Fruit fly (Drosophila melanogaster): Measurements from ENCODE around the gene CG31546.

CG31546 gene

dm6 chr3R:5606477-5606876 is 28.9 kb downstream of the CG31546 start, which contains the start of gene asl (continued):
- peak; percentile 63 for TF ChIP-seq CG12155 (GFP tag; optimal IDR thresholded peaks at IDR 0.05)
- peak; percentile 83 for TF ChIP-seq CG17361 (GFP tag; IDR thresholded peaks at IDR 0.05)
- TF ChIP-seq hb (GFP tag; IDR thresholded peaks at IDR 0.05; ENCODE audit: partially characterized antibody), result no peak
- TF ChIP-seq Doc3 (GFP tag; IDR thresholded peaks at IDR 0.05; ENCODE audit: partially characterized antibody), result no peak
- no peak for TF ChIP-seq CG10565 (GFP tag; optimal IDR thresholded peaks at IDR 0.05)
- peak; percentile 31; the same call in 1 of the 2 replicates for TF ChIP-seq Dref (GFP tag; IDR thresholded peaks at IDR 0.05)
- 0 out of 3 replicates have a peak, but pooled peaks have one; percentile 44 for TF ChIP-seq ci (GFP tag; IDR thresholded peaks at IDR 0.05)
- peak; percentile 42 for TF ChIP-seq Sry-δ (GFP tag; optimal IDR thresholded peaks at IDR 0.05)
- peak; percentile 56 for TF ChIP-seq Camta (GFP tag; optimal IDR thresholded peaks at IDR 0.05)
- no peak for TF ChIP-seq gsb (GFP tag; IDR thresholded peaks at IDR 0.05)
- peak; percentile 16 for TF ChIP-seq vfl (GFP tag; optimal IDR thresholded peaks at IDR 0.05)
- peak; percentile 49 for TF ChIP-seq CG1233 (GFP tag; optimal IDR thresholded peaks at IDR 0.05)
- TF ChIP-seq Dp (GFP tag; optimal IDR thresholded peaks at IDR 0.05), result peak; percentile 84
- peak; percentile 59 for TF ChIP-seq Lhr (GFP tag; optimal IDR thresholded peaks at IDR 0.05)
- TF ChIP-seq tin (GFP tag; optimal IDR thresholded peaks at IDR 0.05), result peak; percentile 58
- TF ChIP-seq wdn (GFP tag; IDR thresholded peaks at IDR 0.05), result no peak
- TF ChIP-seq Fer1 (GFP tag; optimal IDR thresholded peaks at IDR 0.05), result peak; percentile 68
- peak; percentile 48 for TF ChIP-seq nom (GFP tag; optimal IDR thresholded peaks at IDR 0.05)
- peak; percentile 55; the same call in 1 of the 3 replicates for TF ChIP-seq ase (GFP tag; IDR thresholded peaks at IDR 0.05)
- peak; percentile 46 for TF ChIP-seq CG9437 (GFP tag; optimal IDR thresholded peaks at IDR 0.05)
- TF ChIP-seq CG3163 (GFP tag; optimal IDR thresholded peaks at IDR 0.05), result peak; percentile 24
- no peak for TF ChIP-seq mld (GFP tag; IDR thresholded peaks at IDR 0.05; ENCODE audit: partially characterized antibody)
- no peak for TF ChIP-seq mirr (GFP tag; optimal IDR thresholded peaks at IDR 0.05)
- no peak for TF ChIP-seq CG15269 (tag; optimal IDR thresholded peaks at IDR 0.05)
- TF ChIP-seq Fer2 (tag; optimal IDR thresholded peaks at IDR 0.05), result peak; percentile 43
- TF ChIP-seq CG2120 (GFP tag; optimal IDR thresholded peaks at IDR 0.05), result peak; percentile 71
- peak; percentile 79 for TF ChIP-seq CG13424 (tag; optimal IDR thresholded peaks at IDR 0.05)
- TF ChIP-seq CG10274 (GFP tag; optimal IDR thresholded peaks at IDR 0.05), result no peak
- peak; percentile 22 for TF ChIP-seq CG7786 (GFP tag; optimal IDR thresholded peaks at IDR 0.05)
- peak; percentile 37; the same call in 1 of the 3 replicates for TF ChIP-seq CG14050 (GFP tag; IDR thresholded peaks at IDR 0.05)
- peak; percentile 32 for TF ChIP-seq Atf-2 (GFP tag; optimal IDR thresholded peaks at IDR 0.05)
- no peak for TF ChIP-seq sna (GFP tag; IDR thresholded peaks at IDR 0.05; ENCODE audit: partially characterized antibody)
- peak; percentile 68 for TF ChIP-seq CG13894 (tag; optimal IDR thresholded peaks at IDR 0.05)
- no peak for TF ChIP-seq hbn (GFP tag; IDR thresholded peaks at IDR 0.05; ENCODE audit: partially characterized antibody)
- TF ChIP-seq Hr51 (GFP tag; optimal IDR thresholded peaks at IDR 0.05), result no peak
- TF ChIP-seq tna (GFP tag; IDR thresholded peaks at IDR 0.05; ENCODE audit: partially characterized antibody), result no peak
- TF ChIP-seq ap (GFP tag; IDR thresholded peaks at IDR 0.05), result 0 out of 2 replicates have a peak, but pooled peaks have one; percentile 21
- no peak for TF ChIP-seq oc (tag; optimal IDR thresholded peaks at IDR 0.05)
- TF ChIP-seq CG8924 (tag; optimal IDR thresholded peaks at IDR 0.05), result peak; percentile 76
- no peak for TF ChIP-seq ttk (GFP tag; IDR thresholded peaks at IDR 0.05)
- TF ChIP-seq Eip74EF (GFP tag; optimal IDR thresholded peaks at IDR 0.05), result peak in 1 of 2 experiments; percentile 88
- TF ChIP-seq ATbp (GFP tag; optimal IDR thresholded peaks at IDR 0.05), result peak; percentile 32
- TF ChIP-seq Hr39 (optimal IDR thresholded peaks at IDR 0.05), result no peak
- peak; percentile 99 for TF ChIP-seq ewg (GFP tag; optimal IDR thresholded peaks at IDR 0.05)
- peak; percentile 33 for TF ChIP-seq pho (GFP tag; optimal IDR thresholded peaks at IDR 0.05)
- peak; percentile 81 for TF ChIP-seq nmo (GFP tag; optimal IDR thresholded peaks at IDR 0.05)
- TF ChIP-seq crc (GFP tag; optimal IDR thresholded peaks at IDR 0.05), result peak; percentile 49
- peak; percentile 33 for TF ChIP-seq CG7556 (GFP tag; optimal IDR thresholded peaks at IDR 0.05)
- no peak for TF ChIP-seq scrt (GFP tag; optimal IDR thresholded peaks at IDR 0.05)
- no peak for TF ChIP-seq CG14860 (GFP tag; IDR thresholded peaks at IDR 0.05; ENCODE audit: partially characterized antibody)
